Worm (Caenorhabditis elegans): ENCODE results near the gene srx-24.

ce11 chrV:2718688-2719185 is 31.2 kb downstream of the srx-24 start, which contains the start of gene srt-29:
- TF ChIP-seq unc-62 (GFP tag; optimal IDR thresholded peaks at IDR 0.05) = no peak
- TF ChIP-seq nhr-237 (tag; optimal IDR thresholded peaks at IDR 0.05) = no peak
- no peak for TF ChIP-seq lsy-2 (tag; optimal IDR thresholded peaks at IDR 0.05)
- no peak for TF ChIP-seq ces-1 (GFP tag; optimal IDR thresholded peaks at IDR 0.05)
- no peak for TF ChIP-seq lin-13 (tag; optimal IDR thresholded peaks at IDR 0.05)
- TF ChIP-seq nhr-28 (tag; optimal IDR thresholded peaks at IDR 0.05) = no peak
- TF ChIP-seq ceh-39 (tag; optimal IDR thresholded peaks at IDR 0.05) = no peak
- no peak for TF ChIP-seq ztf-11 (tag; optimal IDR thresholded peaks at IDR 0.05)

Measured in whole organism, mixed stage, embryonic.